Fruit fly (Drosophila melanogaster): ENCODE results near the gene CG12237.

- TF ChIP-seq ems (GFP tag; optimal IDR thresholded peaks at IDR 0.05) (no peak), CG32532 (GFP tag; IDR thresholded peaks at IDR 0.05) (no peak), HLH3B (GFP tag; IDR thresholded peaks at IDR 0.05) (no peak), pan (optimal IDR thresholded peaks at IDR 0.05) (no peak), pan (GFP tag; optimal IDR thresholded peaks at IDR 0.05 in 1 of 2, IDR thresholded peaks at IDR 0.05 in 1 of 2) (no peak), insv (GFP tag; optimal IDR thresholded peaks at IDR 0.05) (no peak), E2f1 (GFP tag; IDR thresholded peaks at IDR 0.05) (no peak), CG10267 (tag; optimal IDR thresholded peaks at IDR 0.05) (no peak)
Observed at dm6 chrX:19688848-19689247, 46.2 kb upstream of the CG12237 start, which contains the start of gene CG14227.

Measured in whole organism, embryonic.